Worm (Caenorhabditis elegans): ENCODE measurements around the gene scl-9.

The scl-9 gene

DNA sequence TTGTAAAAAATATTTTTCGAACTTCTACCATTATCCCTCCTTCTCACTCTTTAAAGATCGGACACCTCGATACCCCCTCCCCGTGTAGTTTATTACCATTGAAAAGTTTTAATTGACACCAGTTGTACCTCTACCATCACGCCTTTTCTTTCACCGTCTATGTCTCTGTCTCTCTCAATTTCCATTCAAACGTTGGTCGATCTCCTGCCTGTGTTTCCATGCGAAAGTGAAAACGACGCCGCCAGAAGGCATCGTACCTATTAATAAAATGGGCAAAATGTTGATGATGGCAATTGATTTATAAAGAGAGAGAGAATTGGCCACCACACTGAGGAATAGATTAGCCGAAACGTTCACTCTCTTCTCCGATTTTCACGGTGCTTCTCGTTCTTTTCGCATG lies 33.7 kb upstream of the scl-9 start (continued):
- TF ChIP-seq sup-37 (GFP tag; optimal IDR thresholded peaks at IDR 0.05) = no peak
- no peak for TF ChIP-seq efl-1 (optimal IDR thresholded peaks at IDR 0.05)
- TF ChIP-seq efl-1 (GFP tag; optimal IDR thresholded peaks at IDR 0.05 in 1 of 2) = peak in 1 of 2 experiments; percentile 35
- no peak for TF ChIP-seq grh-1 (GFP tag; IDR thresholded peaks at IDR 0.05)
- no peak for TF ChIP-seq ces-1 (GFP tag; optimal IDR thresholded peaks at IDR 0.05)
- TF ChIP-seq tlp-1 (tag; optimal IDR thresholded peaks at IDR 0.05) = no peak
- no peak for TF ChIP-seq nhr-47 (tag; optimal IDR thresholded peaks at IDR 0.05)
- no peak for TF ChIP-seq nhr-90 (tag; optimal IDR thresholded peaks at IDR 0.05; ENCODE audit: poor library complexity)
- peak; percentile 17 for TF ChIP-seq rnt-1 (tag; optimal IDR thresholded peaks at IDR 0.05)
- TF ChIP-seq lsy-2 (tag; optimal IDR thresholded peaks at IDR 0.05) = peak in 1 of 2 experiments; percentile 10
- TF ChIP-seq egl-13 (tag; optimal IDR thresholded peaks at IDR 0.05) = no peak
- TF ChIP-seq snu-23 (GFP tag; optimal IDR thresholded peaks at IDR 0.05) = peak; percentile 36
- no peak for TF ChIP-seq skn-1 (tag; optimal IDR thresholded peaks at IDR 0.05)

DNA sequence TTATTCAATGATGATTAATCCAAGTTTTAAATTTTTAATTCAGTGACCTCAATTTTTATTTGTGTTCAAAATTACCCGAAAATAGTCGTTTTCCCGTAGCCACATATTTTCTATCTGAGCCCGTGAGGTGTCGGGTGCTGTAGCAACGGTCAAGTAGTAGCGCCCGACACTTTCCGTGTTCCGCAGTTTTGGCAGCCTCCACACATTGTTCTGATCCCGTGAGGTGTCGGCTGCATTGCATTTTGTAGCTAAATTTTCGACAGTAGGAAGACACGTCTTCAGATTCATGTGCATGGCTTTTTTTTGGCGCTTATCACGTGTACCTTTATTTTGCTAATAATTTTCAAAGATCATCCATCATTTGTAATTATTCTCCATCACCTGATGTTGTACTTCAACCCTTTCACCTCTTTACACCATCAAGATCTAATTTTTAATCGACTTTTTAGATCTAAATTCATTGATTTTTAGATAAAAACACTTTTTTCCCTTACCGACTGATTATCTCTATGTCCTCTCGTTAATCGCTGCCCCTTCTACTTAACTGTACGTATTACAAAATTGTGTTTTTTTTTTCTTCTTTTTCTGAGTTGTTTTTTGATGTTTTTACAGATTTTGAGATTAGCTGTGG lies 33.1 kb upstream of the scl-9 start:
- no peak for TF ChIP-seq nhr-12 (tag; optimal IDR thresholded peaks at IDR 0.05)
- TF ChIP-seq lin-14 (GFP tag; optimal IDR thresholded peaks at IDR 0.05) = peak; percentile 20
- TF ChIP-seq nhr-85 (tag) = peak; percentile 87
- peak; percentile 82 for TF ChIP-seq snpc-4 (tag; optimal IDR thresholded peaks at IDR 0.05)

DNA sequence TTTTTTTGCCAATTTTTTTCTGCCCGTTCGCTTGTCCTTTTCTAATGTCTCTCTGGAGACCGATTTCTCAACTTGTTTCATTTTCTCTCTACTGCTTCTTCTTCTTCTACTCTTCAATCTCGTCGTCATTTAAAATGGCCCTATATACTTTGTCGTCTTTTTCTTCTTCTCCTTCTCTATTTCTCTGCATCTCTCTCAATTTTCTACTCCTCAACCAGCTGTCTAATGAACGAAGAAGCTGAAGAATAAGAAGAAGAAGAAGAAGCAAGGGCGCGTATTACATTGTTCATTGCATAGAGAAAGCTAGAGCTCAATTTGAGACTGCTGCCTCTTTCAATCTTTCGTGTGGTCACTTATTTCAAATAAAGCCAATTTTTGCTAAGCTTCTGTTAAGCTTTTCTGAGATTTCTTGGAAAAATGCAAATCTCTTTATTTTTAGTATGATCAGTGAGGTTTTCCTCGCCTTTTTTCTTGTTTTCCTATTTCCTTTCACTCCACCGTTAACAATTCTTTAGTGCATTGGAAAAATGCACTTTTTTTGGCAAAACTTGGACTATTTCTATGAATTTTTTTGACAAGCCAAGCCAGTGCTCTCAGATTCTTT lies 31.0 kb upstream of the scl-9 start:
- peak; percentile 27 for TF ChIP-seq mep-1 (tag; optimal IDR thresholded peaks at IDR 0.05)
- peak; percentile 43 for TF ChIP-seq nhr-47 (tag; optimal IDR thresholded peaks at IDR 0.05)
- peak; percentile 15 for TF ChIP-seq swsn-7 (tag; optimal IDR thresholded peaks at IDR 0.05)
- no peak for TF ChIP-seq lin-15B (tag; optimal IDR thresholded peaks at IDR 0.05)
- TF ChIP-seq nhr-20 (tag; optimal IDR thresholded peaks at IDR 0.05) = no peak
- TF ChIP-seq nhr-11 (tag; optimal IDR thresholded peaks at IDR 0.05) = no peak
- peak; percentile 11 for TF ChIP-seq fkh-10 (GFP tag; optimal IDR thresholded peaks at IDR 0.05)
- TF ChIP-seq fkh-8 (tag; optimal IDR thresholded peaks at IDR 0.05) = peak; percentile 53
- peak; percentile 24 to 29 for TF ChIP-seq efl-1 (optimal IDR thresholded peaks at IDR 0.05)
- no peak for TF ChIP-seq efl-1 (GFP tag; optimal IDR thresholded peaks at IDR 0.05 in 1 of 2)
- no peak for TF ChIP-seq grh-1 (GFP tag; IDR thresholded peaks at IDR 0.05)
- peak; percentile 89 for TF ChIP-seq dsc-1 (tag; optimal IDR thresholded peaks at IDR 0.05)
- TF ChIP-seq lin-14 (GFP tag; optimal IDR thresholded peaks at IDR 0.05) = peak; percentile 87
- peak; percentile 30 for TF ChIP-seq rnt-1 (tag; optimal IDR thresholded peaks at IDR 0.05)
- no peak for TF ChIP-seq ceh-8 (GFP tag; optimal IDR thresholded peaks at IDR 0.05)
- peak; percentile 37 for TF ChIP-seq nhr-71 (tag; optimal IDR thresholded peaks at IDR 0.05)
- no peak for TF ChIP-seq F16B12.6 (tag; optimal IDR thresholded peaks at IDR 0.05)
- TF ChIP-seq Y116A8C.19 (tag; optimal IDR thresholded peaks at IDR 0.05; ENCODE audit: borderline replicate concordance) = no peak
- TF ChIP-seq hlh-4 (tag; optimal IDR thresholded peaks at IDR 0.05) = no peak
- TF ChIP-seq lsy-2 (tag; optimal IDR thresholded peaks at IDR 0.05) = peak in 1 of 2 experiments; percentile 35
- peak; percentile 31 for TF ChIP-seq snu-23 (GFP tag; optimal IDR thresholded peaks at IDR 0.05)
- peak; percentile 28 for TF ChIP-seq pax-3 (tag; optimal IDR thresholded peaks at IDR 0.05)
- TF ChIP-seq ceh-82 (tag; optimal IDR thresholded peaks at IDR 0.05) = peak in 1 of 3 experiments; percentile 11

DNA sequence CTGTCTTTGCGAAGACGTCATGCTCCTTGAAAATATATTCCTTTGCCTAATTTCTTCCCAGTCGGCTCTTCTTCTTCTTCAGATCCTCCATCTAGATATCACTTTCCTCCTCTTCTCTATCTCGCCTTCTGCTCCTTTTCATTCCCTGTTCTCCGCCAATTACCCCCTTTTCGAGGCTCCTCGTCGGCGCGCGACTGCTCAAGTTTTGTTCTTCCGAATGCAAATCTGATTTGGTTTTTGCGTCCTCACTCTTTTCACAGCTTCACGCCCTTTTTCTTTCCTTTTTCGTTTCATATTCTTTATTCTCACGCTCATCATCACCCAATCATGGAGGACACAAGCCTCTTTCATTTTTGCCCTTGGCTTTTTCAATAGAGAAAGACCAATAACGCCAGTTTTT lies 30.1 kb upstream of the scl-9 start:
- no peak for TF ChIP-seq lin-39 (tag; optimal IDR thresholded peaks at IDR 0.05)
- no peak for TF ChIP-seq nhr-12 (tag; optimal IDR thresholded peaks at IDR 0.05)
- TF ChIP-seq lin-14 (GFP tag; optimal IDR thresholded peaks at IDR 0.05) = peak; percentile 74
- no peak for TF ChIP-seq efl-1 (optimal IDR thresholded peaks at IDR 0.05)
- peak in 1 of 2 experiments; percentile 85 for TF ChIP-seq efl-1 (GFP tag; optimal IDR thresholded peaks at IDR 0.05 in 1 of 2)
- no peak for TF ChIP-seq nhr-77 (tag; optimal IDR thresholded peaks at IDR 0.05)
- TF ChIP-seq skn-1 (tag; optimal IDR thresholded peaks at IDR 0.05) = no peak
- TF ChIP-seq fos-1 (tag; optimal IDR thresholded peaks at IDR 0.05) = no peak
- peak; percentile 5 for TF ChIP-seq ces-1 (GFP tag; optimal IDR thresholded peaks at IDR 0.05)
- no peak for TF ChIP-seq dpl-1 (GFP tag; optimal IDR thresholded peaks at IDR 0.05)
- no peak for TF ChIP-seq ceh-90 (tag; optimal IDR thresholded peaks at IDR 0.05)
- no peak for TF ChIP-seq hlh-4 (tag; optimal IDR thresholded peaks at IDR 0.05)
- TF ChIP-seq dsc-1 (tag; optimal IDR thresholded peaks at IDR 0.05) = no peak
- no peak for TF ChIP-seq F16B12.6 (tag; optimal IDR thresholded peaks at IDR 0.05)
- peak; percentile 83 for TF ChIP-seq fkh-10 (GFP tag; optimal IDR thresholded peaks at IDR 0.05)
- no peak for TF ChIP-seq sptf-1 (tag; optimal IDR thresholded peaks at IDR 0.05)
- no peak for TF ChIP-seq mef-2 (tag; optimal IDR thresholded peaks at IDR 0.05)
- TF ChIP-seq C34B4.2 (tag; optimal IDR thresholded peaks at IDR 0.05) = no peak

All from whole organism, L1 larva.